Worm (Caenorhabditis elegans) whole organism, young adult: Measurements from ENCODE around the gene F20D6.8.

ENCODE experiments used
- B0336.3 ChIP-seq: fragments of 200-800 bp; sonication (Bioruptor generic); IDR thresholded peaks from 2 replicates; pipeline ENCODE4 v1.3.6; 2022; ENCODE audit warnings: missing genetic modification characterization, missing compliant biosample characterization
- F22D6.2 ChIP-seq: sonication (generic microtip); optimal IDR thresholded peaks from 2 replicates; lab custom pipeline; 2016; ENCODE audit warnings: mild to moderate bottlenecking, missing genetic modification characterization, missing compliant biosample characterization
- F33H1.4 ChIP-seq: fragments of 200-800 bp; sonication (Bioruptor generic); IDR thresholded peaks from 2 replicates; pipeline ENCODE4 v1.3.6; 2022; ENCODE audit warnings: missing genetic modification reagents, missing genetic modification characterization, missing compliant biosample characterization
- F37B4.10 ChIP-seq: fragments of 200-800 bp; sonication (Bioruptor generic); IDR thresholded peaks from 2 replicates; pipeline ENCODE4 v1.3.6; 2022; ENCODE audit warnings: missing genetic modification characterization, missing compliant biosample characterization
- K11D2.4 ChIP-seq: fragments of 200-800 bp; sonication (Bioruptor generic); IDR thresholded peaks from 2 replicates; pipeline ENCODE4 v1.3.6; 2022; ENCODE audit warnings: missing genetic modification reagents, missing genetic modification characterization, missing compliant biosample characterization
- Y53F4B.3 ChIP-seq: fragments of 200-800 bp; sonication (Bioruptor generic); IDR thresholded peaks from 2 replicates; pipeline ENCODE4 v1.3.6; 2022; ENCODE audit warnings: missing genetic modification reagents, missing genetic modification characterization, missing compliant biosample characterization
- Y79H2A.3 ChIP-seq: fragments of 200-800 bp; sonication (Bioruptor generic); conservative IDR thresholded peaks from 2 replicates; pipeline ENCODE4 v1.3.6; 2022; ENCODE audit warnings: missing genetic modification reagents, missing genetic modification characterization, missing compliant biosample characterization
- akir-1 ChIP-seq: fragments of 200-800 bp; sonication (Bioruptor generic); optimal IDR thresholded peaks from 2 replicates; lab custom pipeline; 2018; ENCODE audit warnings: mild to moderate bottlenecking, missing genetic modification characterization, moderate library complexity, missing compliant biosample characterization
- aptf-2 ChIP-seq: fragments of 200-800 bp; sonication (Bioruptor generic); conservative IDR thresholded peaks from 2 replicates; pipeline ENCODE4 v1.3.6; 2022; ENCODE audit warnings: missing genetic modification reagents, missing genetic modification characterization, missing compliant biosample characterization
- aptf-3 ChIP-seq: fragments of 200-800 bp; sonication (Bioruptor generic); IDR thresholded peaks from 2 replicates; pipeline ENCODE4 v1.3.6; 2022; ENCODE audit warnings: missing genetic modification characterization, missing compliant biosample characterization
- atf-7 ChIP-seq: sonication (generic microtip); optimal IDR thresholded peaks from 2 replicates; lab custom pipeline; 2017; ENCODE audit warnings: mild to moderate bottlenecking, missing genetic modification characterization, missing compliant biosample characterization
- attf-5 ChIP-seq: fragments of 200-800 bp; sonication (Bioruptor generic); optimal IDR thresholded peaks from 2 replicates; lab custom pipeline; 2018; ENCODE audit warnings: mild to moderate bottlenecking, missing genetic modification characterization, missing compliant biosample characterization
- bed-1 ChIP-seq: fragments of 200-800 bp; sonication (Bioruptor generic); IDR thresholded peaks from 2 replicates; pipeline ENCODE4 v1.3.6; 2022; ENCODE audit warnings: missing genetic modification reagents, missing genetic modification characterization, missing compliant biosample characterization
- bed-2 ChIP-seq: fragments of 200-800 bp; sonication (Bioruptor generic); IDR thresholded peaks from 2 replicates; pipeline ENCODE4 v1.3.6; 2022; ENCODE audit warnings: missing genetic modification reagents, missing genetic modification characterization, missing compliant biosample characterization
- cebp-1 ChIP-seq, 2 experiments: fragments of 200-800 bp in 1 of 2; sonication (Bioruptor generic) in 1 of 2; sonication (generic microtip) in 1 of 2; IDR thresholded peaks in 1 of 2; optimal IDR thresholded peaks in 1 of 2; 2 replicates each; pipeline versions ENCODE4 v1.3.6 to Lab custom; 2017 to 2022; ENCODE audit warnings: missing compliant biosample characterization in 2 of 2, missing genetic modification characterization in 2 of 2, mild to moderate bottlenecking in 1 of 2, missing genetic modification reagents in 1 of 2, moderate library complexity in 1 of 2
- cebp-2 ChIP-seq: fragments of 200-800 bp; sonication (Bioruptor generic); IDR thresholded peaks from 2 replicates; pipeline ENCODE4 v1.3.6; 2022; ENCODE audit warnings: missing genetic modification characterization, missing compliant biosample characterization
- ceh-27 ChIP-seq: fragments of 200-800 bp; sonication (Bioruptor generic); optimal IDR thresholded peaks from 2 replicates; lab custom pipeline; 2018; ENCODE audit warnings: mild to moderate bottlenecking, missing genetic modification characterization, moderate library complexity, missing compliant biosample characterization
- ceh-79 ChIP-seq: sonication (generic microtip); optimal IDR thresholded peaks from 2 replicates; lab custom pipeline; 2017; ENCODE audit warnings: mild to moderate bottlenecking, missing genetic modification characterization, missing compliant biosample characterization
- dpff-1 ChIP-seq: sonication (generic microtip); optimal IDR thresholded peaks from 2 replicates; lab custom pipeline; 2017; ENCODE audit warnings: mild to moderate bottlenecking, missing genetic modification characterization, missing compliant biosample characterization
- dpl-1 ChIP-seq: fragments of 150-350 bp; optimal IDR thresholded peaks from 2 replicates; lab custom pipeline; 2014; ENCODE audit warnings: missing biosample characterization, missing genetic modification reagents, missing genetic modification characterization
- egrh-3 ChIP-seq: fragments of 200-800 bp; sonication (Bioruptor generic); IDR thresholded peaks from 2 replicates; pipeline ENCODE4 v1.3.6; 2022; ENCODE audit warnings: missing genetic modification reagents, missing genetic modification characterization, missing compliant biosample characterization
- gei-17 ChIP-seq: fragments of 200-800 bp; sonication (Bioruptor generic); optimal IDR thresholded peaks from 2 replicates; lab custom pipeline; 2018; ENCODE audit warnings: mild to moderate bottlenecking, missing genetic modification characterization, missing compliant biosample characterization
- hlh-12 ChIP-seq: sonication (generic microtip); optimal IDR thresholded peaks from 2 replicates; lab custom pipeline; 2016; ENCODE audit warnings: missing genetic modification characterization, missing compliant biosample characterization
- hmg-1.2 ChIP-seq: fragments of 200-800 bp; sonication (Bioruptor generic); IDR thresholded peaks from 2 replicates; pipeline ENCODE4 v1.3.6; 2022; ENCODE audit warnings: missing genetic modification reagents, missing genetic modification characterization, missing compliant biosample characterization
- hsf-1 ChIP-seq: fragments of 200-800 bp; sonication (Bioruptor generic); IDR thresholded peaks from 2 replicates; pipeline ENCODE4 v1.3.6; 2022; ENCODE audit warnings: missing genetic modification reagents, missing genetic modification characterization, missing compliant biosample characterization
- lin-40 ChIP-seq: sonication (generic microtip); optimal IDR thresholded peaks from 2 replicates; lab custom pipeline; 2016; ENCODE audit warnings: missing genetic modification characterization, mild to moderate bottlenecking, missing compliant biosample characterization, missing genotype, missing genetic modification reagents
- lin-54 ChIP-seq: fragments of 200-800 bp; sonication (Bioruptor generic); optimal IDR thresholded peaks from 2 replicates; lab custom pipeline; 2018; ENCODE audit warnings: mild to moderate bottlenecking, missing genetic modification characterization, missing compliant biosample characterization
- lir-1 ChIP-seq: fragments of 200-800 bp; sonication (Bioruptor generic); conservative IDR thresholded peaks from 2 replicates; pipeline ENCODE4 v1.3.6; 2022; ENCODE audit warnings: missing genetic modification reagents, missing genetic modification characterization, missing compliant biosample characterization
- lsl-1 ChIP-seq: fragments of 200-800 bp; sonication (Bioruptor generic); optimal IDR thresholded peaks from 2 replicates; lab custom pipeline; 2018; ENCODE audit warnings: mild to moderate bottlenecking, missing genetic modification characterization, moderate library complexity, missing compliant biosample characterization
- madf-8 ChIP-seq: fragments of 200-800 bp; sonication (Bioruptor generic); conservative IDR thresholded peaks from 2 replicates; pipeline ENCODE4 v1.3.6; 2022; ENCODE audit warnings: missing genetic modification reagents, missing genetic modification characterization, missing compliant biosample characterization
- mcd-1 ChIP-seq: fragments of 200-800 bp; sonication (Bioruptor generic); IDR thresholded peaks from 2 replicates; pipeline ENCODE4 v1.3.6; 2022; ENCODE audit warnings: missing genetic modification reagents, missing genetic modification characterization, missing compliant biosample characterization
- mes-4 ChIP-seq: sonication (generic microtip); optimal IDR thresholded peaks from 2 replicates; lab custom pipeline; 2016; ENCODE audit warnings: missing genotype, missing genetic modification characterization, missing compliant biosample characterization
- nhr-120 ChIP-seq: fragments of 200-800 bp; sonication (Bioruptor generic); IDR thresholded peaks from 2 replicates; pipeline ENCODE4 v1.3.6; 2022; ENCODE audit warnings: missing genetic modification characterization, missing compliant biosample characterization
- sdz-38 ChIP-seq: sonication (generic microtip); optimal IDR thresholded peaks from 2 replicates; lab custom pipeline; 2016; ENCODE audit warnings: missing genotype, missing genetic modification characterization, missing compliant biosample characterization
- snpc-1.3 ChIP-seq: sonication (generic microtip); optimal IDR thresholded peaks from 2 replicates; lab custom pipeline; 2017; ENCODE audit warnings: missing genetic modification characterization, mild to moderate bottlenecking, missing compliant biosample characterization, antibody characterized with exemption, moderate library complexity, missing genotype, missing genetic modification reagents; ENCODE audit not compliant: insufficient read depth
- sptf-2 ChIP-seq: fragments of 200-800 bp; sonication (Bioruptor generic); optimal IDR thresholded peaks from 2 replicates; lab custom pipeline; 2018; ENCODE audit warnings: mild to moderate bottlenecking, missing genetic modification characterization, missing compliant biosample characterization
- tbp1 ChIP-seq: fragments of 200-800 bp; sonication (Bioruptor generic); optimal IDR thresholded peaks from 2 replicates; lab custom pipeline; 2018; ENCODE audit warnings: mild to moderate bottlenecking, missing genetic modification characterization, missing compliant biosample characterization
- unc-130 ChIP-seq: sonication (generic microtip); optimal IDR thresholded peaks from 2 replicates; lab custom pipeline; 2016; ENCODE audit warnings: missing genetic modification reagents, missing genetic modification characterization, missing compliant biosample characterization
- xnd-1 ChIP-seq: sonication (generic microtip); optimal IDR thresholded peaks from 2 replicates; lab custom pipeline; 2016; ENCODE audit warnings: missing genotype, missing genetic modification reagents, missing genetic modification characterization, missing compliant biosample characterization
- zfh-2 ChIP-seq: fragments of 200-800 bp; sonication (Bioruptor generic); conservative IDR thresholded peaks from 2 replicates; pipeline ENCODE4 v1.3.6; 2022; ENCODE audit warnings: missing genetic modification reagents, missing genetic modification characterization, missing compliant biosample characterization

The F20D6.8 gene

ce11 chrV:8178914-8179542, 11.0 kb upstream of the F20D6.8 start, which contains the start of gene srp-7 (continued):
- TF ChIP-seq tbp1 (GFP tag; lab: Kevin White, UChicago) (no peak), cebp-1 (GFP tag; IDR thresholded peaks at IDR 0.05; lab: Robert Waterston, UW) (peak; percentile 75), cebp-1 (tag; optimal IDR thresholded peaks at IDR 0.05; lab: Kevin White, UChicago) (no peak), aptf-2 (no peak), hlh-12 (no peak), egrh-3 (peak; percentile 33; the same call in 1 of the 2 replicates), lin-40 (tag; lab: Kevin White, UChicago) (peak; percentile 31), bed-2 (GFP tag; lab: Robert Waterston, UW) (no peak), F37B4.10 (GFP tag; lab: Robert Waterston, UW) (no peak)

- TF ChIP-seq F33H1.4 (GFP tag; lab: Robert Waterston, UW) (peak; percentile 79), B0336.3 (GFP tag; lab: Robert Waterston, UW) (no peak), madf-8 (peak; percentile 43; the same call in 1 of the 2 replicates), atf-7 (tag; lab: Kevin White, UChicago) (no peak), lsl-1 (peak; percentile 83), hsf-1 (GFP tag; lab: Robert Waterston, UW) (0 out of 2 replicates have a peak, but pooled peaks have one; percentile 25), ceh-79 (tag; lab: Kevin White, UChicago) (no peak), xnd-1 (peak; percentile 1)
These were observed 10.2 kb upstream of the F20D6.8 start for ce11 chrV:8178279-8178678.

- no peak for TF ChIP-seq F22D6.2 (tag; lab: Kevin White, UChicago)
These were observed 9.3 kb upstream of the F20D6.8 start, which contains the start of gene F20D6.9 for ce11 chrV:8177349-8177748. F20D6.9 (minus strand) TSS chrV:8177449.

ce11 chrV:8171688-8172087, 3.6 kb upstream of the F20D6.8 start:
- TF ChIP-seq Y53F4B.3 (GFP tag; lab: Robert Waterston, UW) (no peak), zfh-2 (GFP tag; lab: Robert Waterston, UW) (no peak), snpc-1.3 (no peak), ceh-27 (no peak), dpl-1 (GFP tag; lab: Kevin White, UChicago) (no peak)
- TF ChIP-seq, all 124 proteins: peak for 0

DNA sequence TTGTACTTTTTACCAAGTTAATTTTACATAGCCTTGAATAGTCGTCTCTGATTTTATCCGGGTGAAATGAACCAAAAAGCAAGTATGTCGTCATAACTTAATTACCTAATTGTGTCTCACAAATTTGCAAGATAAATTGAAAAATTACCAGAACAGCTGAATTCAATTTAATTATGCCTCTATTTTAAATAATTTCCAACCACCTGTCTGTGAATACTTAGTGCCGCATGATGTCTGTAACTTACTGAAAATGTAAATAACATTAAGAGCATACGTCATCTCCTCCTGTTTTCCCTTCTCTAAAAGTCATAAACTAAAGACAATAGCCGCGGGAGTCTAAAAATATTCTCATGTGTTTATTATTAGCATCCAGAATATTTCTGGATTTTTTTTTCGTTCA, 2.2 kb upstream of the F20D6.8 start:
- TF ChIP-seq unc-130 (GFP tag; lab: Kevin White, UChicago) = no peak
- no peak for TF ChIP-seq atf-7 (tag; lab: Kevin White, UChicago)
- no peak for TF ChIP-seq mcd-1 (GFP tag; lab: Robert Waterston, UW)
- no peak for TF ChIP-seq sdz-38 (tag; lab: Kevin White, UChicago)
- no peak for TF ChIP-seq lin-54 (GFP tag; lab: Kevin White, UChicago)

DNA sequence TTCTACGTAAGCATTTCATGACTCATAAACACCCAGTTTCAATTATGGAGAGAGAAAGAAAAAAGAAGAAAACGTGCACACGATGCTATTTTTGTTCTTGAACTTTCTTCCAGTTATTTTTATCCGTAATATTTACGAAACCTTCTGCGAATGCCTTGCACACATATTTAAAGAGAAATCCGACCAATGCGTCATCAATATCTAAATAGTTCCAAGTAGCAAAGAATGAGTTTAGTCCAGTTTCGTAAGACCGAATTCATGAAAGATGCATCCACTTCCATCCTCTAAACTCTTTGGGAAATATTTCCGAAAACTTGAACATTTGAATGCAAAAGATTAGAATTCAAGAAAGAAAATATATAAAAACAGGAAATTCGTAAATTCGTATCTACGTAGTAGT, 1.1 kb upstream of the F20D6.8 start:
- TF ChIP-seq gei-17 (GFP tag; lab: Kevin White, UChicago) = no peak
- no peak for TF ChIP-seq Y79H2A.3
- no peak for TF ChIP-seq sptf-2
- TF ChIP-seq attf-5 (GFP tag; lab: Kevin White, UChicago) = no peak
- no peak for TF ChIP-seq mes-4 (tag; lab: Kevin White, UChicago)
- TF ChIP-seq cebp-2 (GFP tag; lab: Robert Waterston, UW) = no peak
- TF ChIP-seq dpff-1 = no peak
- TF ChIP-seq aptf-3 (GFP tag; lab: Robert Waterston, UW) = no peak
- TF ChIP-seq bed-1 (GFP tag; lab: Robert Waterston, UW) = no peak
- no peak for TF ChIP-seq cebp-1 (GFP tag; IDR thresholded peaks at IDR 0.05; lab: Robert Waterston, UW)
- no peak for TF ChIP-seq cebp-1 (tag; optimal IDR thresholded peaks at IDR 0.05; lab: Kevin White, UChicago)
- TF ChIP-seq K11D2.4 = no peak
- TF ChIP-seq nhr-120 = no peak
- no peak for TF ChIP-seq lin-54 (GFP tag; lab: Kevin White, UChicago)
- TF ChIP-seq hmg-1.2 = no peak
- no peak for TF ChIP-seq akir-1 (GFP tag; lab: Kevin White, UChicago)
- no peak for TF ChIP-seq lir-1
